Worm (Caenorhabditis elegans) whole organism, L1 larva: ENCODE results near the gene cutl-19.

ENCODE experiments used
- C04F5.9 ChIP-seq: sonication (generic microtip); optimal IDR thresholded peaks from 2 replicates; lab custom pipeline; 2016; ENCODE audit warnings: missing genetic modification characterization, missing compliant biosample characterization
- C16A3.4 ChIP-seq: fragments of 150-350 bp; optimal IDR thresholded peaks from 2 replicates; lab custom pipeline; 2014; ENCODE audit warnings: missing biosample characterization, missing genetic modification characterization
- F16B12.6 ChIP-seq: fragments of 150-350 bp; optimal IDR thresholded peaks from 2 replicates; lab custom pipeline; 2014; ENCODE audit warnings: missing biosample characterization, missing genetic modification characterization
- Y116A8C.19 ChIP-seq: sonication (generic microtip); optimal IDR thresholded peaks from 2 replicates; lab custom pipeline; 2016; ENCODE audit warnings: missing compliant biosample characterization, missing genetic modification characterization, borderline replicate concordance
- aha-1 ChIP-seq: fragments of 150-350 bp; optimal IDR thresholded peaks from 2 replicates; lab custom pipeline; 2014; ENCODE audit warnings: missing biosample characterization, missing genetic modification characterization
- alr-1 ChIP-seq: fragments of 200-800 bp; sonication (Bioruptor generic); optimal IDR thresholded peaks from 2 replicates; lab custom pipeline; 2018; ENCODE audit warnings: borderline replicate concordance, mild to moderate bottlenecking, missing genetic modification characterization, missing compliant biosample characterization
- ama-1 ChIP-seq: fragments of 150-350 bp; optimal IDR thresholded peaks from 2 replicates; lab custom pipeline; 2014
- blmp-1 ChIP-seq: fragments of 150-350 bp; optimal IDR thresholded peaks from 2 replicates; lab custom pipeline; 2014; ENCODE audit warnings: missing biosample characterization, missing genetic modification characterization
- ceh-8 ChIP-seq: fragments of 200-800 bp; sonication (Bioruptor generic); optimal IDR thresholded peaks from 2 replicates; lab custom pipeline; 2018; ENCODE audit warnings: mild to moderate bottlenecking, missing genetic modification characterization, moderate library complexity, missing compliant biosample characterization
- ceh-82 ChIP-seq, 3 experiments: fragments of 150-350 bp in 1 of 3; sonication (generic microtip) in 2 of 3; optimal IDR thresholded peaks; 2 replicates each; lab custom pipeline; 2014 to 2017; ENCODE audit warnings: missing biosample characterization in 3 of 3, missing genetic modification characterization in 3 of 3
- dsc-1 ChIP-seq: sonication (generic microtip); optimal IDR thresholded peaks from 2 replicates; lab custom pipeline; 2016; ENCODE audit warnings: mild to moderate bottlenecking, missing genetic modification characterization, missing compliant biosample characterization
- egl-27 ChIP-seq, 2 experiments: fragments of 150-350 bp in 1 of 2; sonication (generic microtip); optimal IDR thresholded peaks; 3 replicates each; lab custom pipeline; 2017 to 2018; ENCODE audit warnings: missing biosample characterization in 2 of 2, missing genetic modification characterization in 2 of 2, missing genetic modification reagents in 2 of 2
- fkh-8 ChIP-seq: sonication (generic microtip); optimal IDR thresholded peaks from 2 replicates; lab custom pipeline; 2016; ENCODE audit warnings: mild to moderate bottlenecking, missing genetic modification characterization, missing compliant biosample characterization
- fos-1 ChIP-seq: fragments of 150-350 bp; optimal IDR thresholded peaks from 2 replicates; lab custom pipeline; 2014; ENCODE audit warnings: missing biosample characterization, missing genetic modification characterization
- hlh-17 ChIP-seq: fragments of 200-800 bp; sonication (Bioruptor generic); optimal IDR thresholded peaks from 2 replicates; lab custom pipeline; 2018; ENCODE audit warnings: missing genetic modification characterization, mild to moderate bottlenecking, missing compliant biosample characterization, moderate library complexity, borderline replicate concordance
- hpl-2 ChIP-seq: fragments of 150-350 bp; optimal IDR thresholded peaks from 2 replicates; lab custom pipeline; 2014; ENCODE audit warnings: missing biosample characterization, missing genetic modification reagents, missing genetic modification characterization
- isw-1 ChIP-seq: fragments of 200-800 bp; sonication (Bioruptor generic); IDR thresholded peaks from 2 replicates; pipeline ENCODE4 v1.3.6; 2022; ENCODE audit warnings: missing genetic modification characterization, missing compliant biosample characterization
- lin-13 ChIP-seq: fragments of 150-350 bp; optimal IDR thresholded peaks from 2 replicates; lab custom pipeline; 2014; ENCODE audit warnings: missing biosample characterization, missing genetic modification reagents, missing genetic modification characterization
- lin-14 ChIP-seq: fragments of 200-800 bp; sonication (Bioruptor generic); optimal IDR thresholded peaks from 2 replicates; lab custom pipeline; 2018; ENCODE audit warnings: mild to moderate bottlenecking, missing genetic modification characterization, moderate library complexity, missing compliant biosample characterization
- lin-39 ChIP-seq: fragments of 150-350 bp; optimal IDR thresholded peaks from 2 replicates; lab custom pipeline; 2014; ENCODE audit warnings: missing biosample characterization, missing genetic modification reagents, missing genetic modification characterization
- lsy-2 ChIP-seq, 2 experiments: fragments of 150-350 bp; optimal IDR thresholded peaks; 2 replicates each; lab custom pipeline; 2014; ENCODE audit warnings: missing biosample characterization in 2 of 2, missing genetic modification characterization in 2 of 2
- mab-9 ChIP-seq: fragments of 200-800 bp; sonication (Bioruptor generic); IDR thresholded peaks from 2 replicates; pipeline ENCODE4 v1.3.6; 2022; ENCODE audit warnings: missing genetic modification reagents, missing genetic modification characterization, missing compliant biosample characterization
- mef-2 ChIP-seq: fragments of 150-350 bp; optimal IDR thresholded peaks from 2 replicates; lab custom pipeline; 2014; ENCODE audit warnings: missing biosample characterization, missing genetic modification characterization
- mep-1 ChIP-seq: fragments of 150-350 bp; optimal IDR thresholded peaks from 2 replicates; lab custom pipeline; 2014; ENCODE audit warnings: missing biosample characterization, missing genetic modification characterization
- nhr-12 ChIP-seq: sonication (generic microtip); optimal IDR thresholded peaks from 2 replicates; lab custom pipeline; 2017; ENCODE audit warnings: missing biosample characterization, missing genetic modification characterization
- nhr-19 ChIP-seq: fragments of 200-800 bp; sonication (Bioruptor generic); conservative IDR thresholded peaks from 2 replicates; pipeline ENCODE4 v1.3.6; 2022; ENCODE audit warnings: missing genetic modification characterization, missing compliant biosample characterization
- nhr-28 ChIP-seq: fragments of 150-350 bp; optimal IDR thresholded peaks from 2 replicates; lab custom pipeline; 2014; ENCODE audit warnings: missing biosample characterization, missing genetic modification characterization
- nhr-77 ChIP-seq: fragments of 150-350 bp; optimal IDR thresholded peaks from 2 replicates; lab custom pipeline; 2014; ENCODE audit warnings: missing biosample characterization, missing genetic modification characterization
- nhr-85 ChIP-seq: sonication (generic microtip); peaks from one replicate; lab custom pipeline; 2016; ENCODE audit warnings: missing genetic modification characterization, inconsistent platforms, missing compliant biosample characterization
- nhr-90 ChIP-seq: sonication (generic microtip); optimal IDR thresholded peaks from 2 replicates; lab custom pipeline; 2016; ENCODE audit warnings: mild to moderate bottlenecking, missing genetic modification characterization, missing compliant biosample characterization; ENCODE audit not compliant: poor library complexity
- pqm-1 ChIP-seq: sonication (generic microtip); optimal IDR thresholded peaks from 3 replicates; lab custom pipeline; 2017; ENCODE audit warnings: missing biosample characterization, missing genetic modification characterization
- skn-1 ChIP-seq: fragments of 150-350 bp; optimal IDR thresholded peaks from 2 replicates; lab custom pipeline; 2014; ENCODE audit warnings: missing biosample characterization, missing genetic modification characterization
- snu-23 ChIP-seq: sonication (generic microtip); optimal IDR thresholded peaks from 2 replicates; lab custom pipeline; 2016; ENCODE audit warnings: missing genetic modification characterization, missing compliant biosample characterization
- sptf-1 ChIP-seq: fragments of 150-350 bp; optimal IDR thresholded peaks from 2 replicates; lab custom pipeline; 2014; ENCODE audit warnings: missing biosample characterization, missing genetic modification characterization
- sup-37 ChIP-seq: fragments of 200-800 bp; sonication (Bioruptor generic); optimal IDR thresholded peaks from 2 replicates; lab custom pipeline; 2018; ENCODE audit warnings: mild to moderate bottlenecking, missing genetic modification characterization, missing compliant biosample characterization
- tlp-1 ChIP-seq: fragments of 150-350 bp; optimal IDR thresholded peaks from 2 replicates; lab custom pipeline; 2014; ENCODE audit warnings: missing biosample characterization, missing genetic modification characterization
- unc-30 ChIP-seq: sonication (generic microtip); optimal IDR thresholded peaks from 2 replicates; lab custom pipeline; 2017; ENCODE audit warnings: missing biosample characterization, missing genetic modification characterization
- vab-15 ChIP-seq: sonication (generic microtip); optimal IDR thresholded peaks from 2 replicates; lab custom pipeline; 2017; ENCODE audit warnings: missing genotype, mild to moderate bottlenecking, missing genetic modification characterization, missing compliant biosample characterization
- xbp-1 ChIP-seq: sonication (generic microtip); optimal IDR thresholded peaks from 2 replicates; lab custom pipeline; 2016; ENCODE audit warnings: missing genetic modification characterization, missing compliant biosample characterization
- zag-1 ChIP-seq: fragments of 150-350 bp; optimal IDR thresholded peaks from 2 replicates; lab custom pipeline; 2014; ENCODE audit warnings: missing biosample characterization, missing genetic modification characterization
- zip-4 ChIP-seq: fragments of 200-800 bp; sonication (Bioruptor generic); optimal IDR thresholded peaks from 2 replicates; lab custom pipeline; 2018; ENCODE audit warnings: mild to moderate bottlenecking, missing genetic modification characterization, moderate library complexity, missing compliant biosample characterization
- ztf-11 ChIP-seq, 2 experiments: sonication (generic microtip); optimal IDR thresholded peaks; 2 replicates each; lab custom pipeline; 2016 to 2017; ENCODE audit warnings: missing genetic modification characterization in 2 of 2, missing biosample characterization in 1 of 2, missing compliant biosample characterization in 1 of 2

The cutl-19 gene

ce11 chrIII:5227831-5228467 lies 10.5 kb upstream of the cutl-19 start, which contains the start of the genes C34E10.12, C34E10.10 and atp-2 (continued):
- TF ChIP-seq aha-1 (peak; percentile 59), hpl-2 (GFP tag; lab: Kevin White, UChicago) (peak; percentile 81), nhr-12 (tag; lab: Kevin White, UChicago) (no peak), C04F5.9 (peak; percentile 61), lin-13 (GFP tag; lab: Kevin White, UChicago) (peak; percentile 84), tlp-1 (tag; lab: Kevin White, UChicago) (no peak), mep-1 (tag; lab: Kevin White, UChicago) (peak; percentile 83), sup-37 (GFP tag; lab: Kevin White, UChicago) (no peak), vab-15 (tag; lab: Kevin White, UChicago) (no peak), Y116A8C.19 (tag; lab: Kevin White, UChicago) (no peak), lin-39 (tag; lab: Kevin White, UChicago) (peak; percentile 2), isw-1 (GFP tag; lab: Robert Waterston, UW) (peak; percentile 90), unc-30 (no peak), egl-27 (tag; optimal IDR thresholded peaks at IDR 0.05; lab: Kevin White, UChicago) (no peak), zip-4 (GFP tag; lab: Kevin White, UChicago) (peak; percentile 40), alr-1 (tag; lab: Kevin White, UChicago) (no peak), hlh-17 (no peak), pqm-1 (tag; lab: Kevin White, UChicago) (no peak), xbp-1 (tag; lab: Kevin White, UChicago) (peak; percentile 88), fos-1 (tag; lab: Kevin White, UChicago) (peak; percentile 65), nhr-77 (peak; percentile 82), nhr-90 (tag; lab: Kevin White, UChicago) (peak; percentile 85), C16A3.4 (peak; percentile 97), mab-9 (GFP tag; lab: Robert Waterston, UW) (peak; percentile 38; the same call in 1 of the 2 replicates), nhr-85 (tag; lab: Kevin White, UChicago) (peak; percentile 93), mef-2 (peak; percentile 76), dsc-1 (tag; lab: Kevin White, UChicago) (peak; percentile 72), ama-1 (no peak), nhr-28 (tag; lab: Kevin White, UChicago) (no peak), fkh-8 (tag; lab: Kevin White, UChicago) (peak; percentile 85), zag-1 (no peak), ceh-8 (peak; percentile 59), nhr-19 (GFP tag; lab: Robert Waterston, UW) (peak; percentile 87)

- TF ChIP-seq lsy-2 (tag; optimal IDR thresholded peaks at IDR 0.05; lab: Kevin White, UChicago) (peak in 1 of 2 experiments; percentile 7), nhr-85 (tag; lab: Kevin White, UChicago) (peak; percentile 50), F16B12.6 (no peak)
Observed at ce11 chrIII:5225321-5225720, 7.9 kb upstream of the cutl-19 start, which contains the start of gene nex-1. TSS of gene nex-1 (plus strand) at chrIII:5225621.

- TF ChIP-seq blmp-1 (peak; percentile 35), snu-23 (peak; percentile 6), fos-1 (tag; lab: Kevin White, UChicago) (peak; percentile 81), lin-14 (GFP tag; lab: Kevin White, UChicago) (peak; percentile 37), sptf-1 (tag; lab: Kevin White, UChicago) (no peak), ztf-11 (tag; optimal IDR thresholded peaks at IDR 0.05; lab: Kevin White, UChicago) (no peak), skn-1 (peak; percentile 11), C04F5.9 (no peak), ceh-82 (tag; optimal IDR thresholded peaks at IDR 0.05; lab: Kevin White, UChicago) (peak in 1 of 3 experiments; percentile 27)
Observed at ce11 chrIII:5224908-5225307, 7.5 kb upstream of the cutl-19 start.
